Worm (Caenorhabditis elegans): ENCODE results near the gene cyp-31A3.

cyp-31A3 gene

ce11 chrIV:4715785-4716184, 45.1 kb upstream of the cyp-31A3 start, which contains the start of gene miro-1:
Gene miro-1, minus strand, starts transcription at chrIV:4715807.
- TF ChIP-seq hmg-1.2 (GFP tag; IDR thresholded peaks at IDR 0.05) = peak; percentile 33; the same call in 1 of the 2 replicates
- TF ChIP-seq mcd-1 (GFP tag; IDR thresholded peaks at IDR 0.05) = peak; percentile 76

- TF ChIP-seq dox-1 (GFP tag; IDR thresholded peaks at IDR 0.05) (peak; percentile 98), ceh-91 (GFP tag; IDR thresholded peaks at IDR 0.05) (peak; percentile 90), ztf-6 (GFP tag; IDR thresholded peaks at IDR 0.05) (peak; percentile 86), K11D2.4 (GFP tag; IDR thresholded peaks at IDR 0.05) (peak; percentile 98), nfyb-1 (GFP tag; IDR thresholded peaks at IDR 0.05) (peak; percentile 98), hmg-1.2 (GFP tag; IDR thresholded peaks at IDR 0.05) (peak; percentile 98), F37B4.10 (GFP tag; IDR thresholded peaks at IDR 0.05) (peak; percentile 93; the same call in 1 of the 2 replicates), ekl-4 (GFP tag; IDR thresholded peaks at IDR 0.05) (peak; percentile 89), egl-44 (GFP tag; IDR thresholded peaks at IDR 0.05) (peak; percentile 88), sea-2 (GFP tag; IDR thresholded peaks at IDR 0.05) (peak; percentile 78; the same call in 1 of the 2 replicates), Y95B8A.8 (GFP tag; IDR thresholded peaks at IDR 0.05) (peak; percentile 87; the same call in 1 of the 2 replicates), C17E4.6 (GFP tag; IDR thresholded peaks at IDR 0.05) (peak; percentile 80), lsl-1 (GFP tag; optimal IDR thresholded peaks at IDR 0.05) (peak; percentile 12), bed-2 (GFP tag; IDR thresholded peaks at IDR 0.05) (peak; percentile 93), aptf-2 (GFP tag; conservative IDR thresholded peaks at IDR 0.05) (peak; percentile 86), Y67H2A.10 (GFP tag; conservative IDR thresholded peaks at IDR 0.05) (peak; percentile 79), attf-3 (GFP tag; conservative IDR thresholded peaks at IDR 0.05) (peak; percentile 80), lin-26 (GFP tag; IDR thresholded peaks at IDR 0.05) (peak; percentile 70; the same call in 1 of the 2 replicates), hmg-20 (GFP tag; IDR thresholded peaks at IDR 0.05) (peak; percentile 66; the same call in 1 of the 2 replicates), aptf-3 (GFP tag; IDR thresholded peaks at IDR 0.05) (0 out of 2 replicates have a peak, but pooled peaks have one; percentile 17), attf-5 (GFP tag; optimal IDR thresholded peaks at IDR 0.05) (peak; percentile 50), egrh-3 (GFP tag; IDR thresholded peaks at IDR 0.05) (peak; percentile 63), ceh-100 (GFP tag; IDR thresholded peaks at IDR 0.05) (peak; percentile 88), lir-1 (GFP tag; conservative IDR thresholded peaks at IDR 0.05) (peak; percentile 70), D2030.7 (GFP tag; IDR thresholded peaks at IDR 0.05) (peak; percentile 80), mcd-1 (GFP tag; IDR thresholded peaks at IDR 0.05) (peak; percentile 99), Y79H2A.3 (GFP tag; conservative IDR thresholded peaks at IDR 0.05) (peak; percentile 79), let-607 (tag; optimal IDR thresholded peaks at IDR 0.05) (peak in 1 of 2 experiments; percentile 28), egl-18 (GFP tag; IDR thresholded peaks at IDR 0.05) (0 out of 2 replicates have a peak, but pooled peaks have one; percentile 81), C06A6.2 (GFP tag; conservative IDR thresholded peaks at IDR 0.05) (peak; percentile 91), rcor-1 (GFP tag; IDR thresholded peaks at IDR 0.05) (peak; percentile 89), ztf-28 (GFP tag; IDR thresholded peaks at IDR 0.05) (peak; percentile 86), cebp-1 (GFP tag; IDR thresholded peaks at IDR 0.05) (peak; percentile 91), cebp-1 (tag; optimal IDR thresholded peaks at IDR 0.05) (peak; percentile 53), madf-6 (GFP tag; IDR thresholded peaks at IDR 0.05) (peak; percentile 44), Y56A3A.18 (GFP tag; IDR thresholded peaks at IDR 0.05) (peak; percentile 81; the same call in 1 of the 2 replicates), F33H1.4 (GFP tag; IDR thresholded peaks at IDR 0.05) (peak; percentile 83), let-526 (GFP tag; IDR thresholded peaks at IDR 0.05) (peak; percentile 89), madf-8 (GFP tag; conservative IDR thresholded peaks at IDR 0.05) (peak; percentile 42; the same call in 1 of the 2 replicates), Y53G8AR.9 (GFP tag; conservative IDR thresholded peaks at IDR 0.05) (peak; percentile 94), hsf-1 (GFP tag; IDR thresholded peaks at IDR 0.05) (peak; percentile 78), lin-54 (GFP tag; optimal IDR thresholded peaks at IDR 0.05) (peak; percentile 67), pbrm-1 (GFP tag; IDR thresholded peaks at IDR 0.05) (peak; percentile 93), nhr-120 (GFP tag; IDR thresholded peaks at IDR 0.05) (0 out of 2 replicates have a peak, but pooled peaks have one; percentile 78), bed-1 (GFP tag; IDR thresholded peaks at IDR 0.05) (peak; percentile 95), madf-3 (GFP tag; IDR thresholded peaks at IDR 0.05) (peak; percentile 90)
These were observed 40.3 kb upstream of the cyp-31A3 start for ce11 chrIV:4720522-4720921.

Measured in whole organism, young adult.